Fruit fly (Drosophila melanogaster) whole organism, pupa: ENCODE measurements around the gene CG7272.
A peak's percentile ranks its signal among the peaks of the same experiment; 100 is the strongest.

ENCODE experiments used
- CG10348 ChIP-seq: fragments of 200-800 bp; sonication (Bioruptor generic); IDR thresholded peaks from 2 replicates; pipeline ENCODE4 v1.3.6; 2022; ENCODE audit warnings: missing biosample characterization, missing genetic modification characterization
- CG12605 ChIP-seq: fragments of 200-800 bp; sonication (Bioruptor generic); IDR thresholded peaks from 2 replicates; pipeline ENCODE4 v1.3.6; 2022; ENCODE audit warnings: missing biosample characterization, missing genetic modification characterization
- CG13204 ChIP-seq: fragments of 200-800 bp; sonication (Bioruptor generic); optimal IDR thresholded peaks from 2 replicates; lab custom pipeline; 2018; ENCODE audit warnings: missing biosample characterization, mild to moderate bottlenecking, missing genetic modification characterization, moderate library complexity
- CG14655 ChIP-seq: fragments of 200-800 bp; sonication (Bioruptor generic); optimal IDR thresholded peaks from 3 replicates; lab custom pipeline; 2017; ENCODE audit warnings: mild to moderate bottlenecking, missing biosample characterization, missing genetic modification reagents, missing genetic modification characterization
- CG15710 ChIP-seq: fragments of 200-800 bp; sonication (Bioruptor generic); optimal IDR thresholded peaks from 2 replicates; lab custom pipeline; 2018; ENCODE audit warnings: missing biosample characterization, mild to moderate bottlenecking, missing genetic modification characterization, moderate library complexity
- CG17806 ChIP-seq: fragments of 200-800 bp; sonication (Bioruptor generic); optimal IDR thresholded peaks from 2 replicates; lab custom pipeline; 2018; ENCODE audit warnings: missing biosample characterization, mild to moderate bottlenecking, missing genetic modification characterization, moderate library complexity
- CG32121 ChIP-seq: fragments of 200-800 bp; sonication (Bioruptor generic); IDR thresholded peaks from 2 replicates; pipeline ENCODE4 v1.3.6; 2022; ENCODE audit warnings: missing biosample characterization, missing genetic modification characterization
- CG34367 ChIP-seq: fragments of 200-800 bp; sonication (Bioruptor generic); optimal IDR thresholded peaks from 2 replicates; lab custom pipeline; 2018; ENCODE audit warnings: missing biosample characterization, mild to moderate bottlenecking, missing genetic modification characterization
- CG4496 ChIP-seq: fragments of 200-800 bp; sonication (Bioruptor generic); IDR thresholded peaks from 3 replicates; pipeline ENCODE4 v1.3.6; 2022; ENCODE audit warnings: missing biosample characterization, missing genetic modification characterization
- CG8159 ChIP-seq: fragments of 200-800 bp; sonication (Bioruptor generic); optimal IDR thresholded peaks from 3 replicates; lab custom pipeline; 2018; ENCODE audit warnings: missing biosample characterization, mild to moderate bottlenecking, missing genetic modification characterization, moderate library complexity
- CG8301 ChIP-seq: fragments of 200-800 bp; sonication (Bioruptor generic); optimal IDR thresholded peaks from 2 replicates; lab custom pipeline; 2018; ENCODE audit warnings: missing biosample characterization, mild to moderate bottlenecking, missing genetic modification characterization
- CG9948 ChIP-seq: fragments of 200-800 bp; sonication (Bioruptor generic); optimal IDR thresholded peaks from 2 replicates; lab custom pipeline; 2018; ENCODE audit warnings: missing biosample characterization, mild to moderate bottlenecking, missing genetic modification characterization, moderate library complexity
- D1 ChIP-seq: fragments of 200-800 bp; sonication (Bioruptor generic); optimal IDR thresholded peaks from 2 replicates; lab custom pipeline; 2018; ENCODE audit warnings: missing biosample characterization, mild to moderate bottlenecking, missing genetic modification characterization, moderate library complexity
- EcR ChIP-seq: fragments of 200-800 bp; sonication (Bioruptor generic); optimal IDR thresholded peaks from 3 replicates; lab custom pipeline; 2019; ENCODE audit warnings: missing biosample characterization, missing genetic modification characterization, mild to moderate bottlenecking, moderate library complexity, missing genetic modification reagents
- Ets98B ChIP-seq: fragments of 200-800 bp; sonication (Bioruptor generic); IDR thresholded peaks from 2 replicates; pipeline ENCODE4 v1.3.6; 2022; ENCODE audit warnings: missing biosample characterization, missing genetic modification characterization
- Pif1A ChIP-seq: fragments of 200-800 bp; sonication (Bioruptor generic); optimal IDR thresholded peaks from 3 replicates; lab custom pipeline; 2016; ENCODE audit warnings: missing biosample characterization, missing genetic modification characterization
- Pif1B ChIP-seq: fragments of 200-800 bp; sonication (Bioruptor generic); optimal IDR thresholded peaks from 3 replicates; lab custom pipeline; 2016; ENCODE audit warnings: missing biosample characterization, missing genetic modification characterization
- Snoo ChIP-seq: fragments of 200-800 bp; sonication (Bioruptor generic); optimal IDR thresholded peaks from 3 replicates; lab custom pipeline; 2017; ENCODE audit warnings: missing biosample characterization, mild to moderate bottlenecking, missing genetic modification characterization, inconsistent platforms
- fd96Ca ChIP-seq: fragments of 200-800 bp; sonication (Bioruptor generic); IDR thresholded peaks from 3 replicates; pipeline ENCODE4 v1.3.6; 2022; ENCODE audit warnings: missing biosample characterization, missing genetic modification characterization
- gl ChIP-seq: fragments of 200-800 bp; sonication (Bioruptor generic); optimal IDR thresholded peaks from 2 replicates; lab custom pipeline; 2018; ENCODE audit warnings: missing biosample characterization, mild to moderate bottlenecking, missing genetic modification characterization
- rn ChIP-seq: fragments of 200-800 bp; sonication (Bioruptor generic); IDR thresholded peaks from 2 replicates; pipeline ENCODE4 v1.3.6; 2022; ENCODE audit warnings: missing biosample characterization, missing genetic modification characterization

CG7272 gene

DNA sequence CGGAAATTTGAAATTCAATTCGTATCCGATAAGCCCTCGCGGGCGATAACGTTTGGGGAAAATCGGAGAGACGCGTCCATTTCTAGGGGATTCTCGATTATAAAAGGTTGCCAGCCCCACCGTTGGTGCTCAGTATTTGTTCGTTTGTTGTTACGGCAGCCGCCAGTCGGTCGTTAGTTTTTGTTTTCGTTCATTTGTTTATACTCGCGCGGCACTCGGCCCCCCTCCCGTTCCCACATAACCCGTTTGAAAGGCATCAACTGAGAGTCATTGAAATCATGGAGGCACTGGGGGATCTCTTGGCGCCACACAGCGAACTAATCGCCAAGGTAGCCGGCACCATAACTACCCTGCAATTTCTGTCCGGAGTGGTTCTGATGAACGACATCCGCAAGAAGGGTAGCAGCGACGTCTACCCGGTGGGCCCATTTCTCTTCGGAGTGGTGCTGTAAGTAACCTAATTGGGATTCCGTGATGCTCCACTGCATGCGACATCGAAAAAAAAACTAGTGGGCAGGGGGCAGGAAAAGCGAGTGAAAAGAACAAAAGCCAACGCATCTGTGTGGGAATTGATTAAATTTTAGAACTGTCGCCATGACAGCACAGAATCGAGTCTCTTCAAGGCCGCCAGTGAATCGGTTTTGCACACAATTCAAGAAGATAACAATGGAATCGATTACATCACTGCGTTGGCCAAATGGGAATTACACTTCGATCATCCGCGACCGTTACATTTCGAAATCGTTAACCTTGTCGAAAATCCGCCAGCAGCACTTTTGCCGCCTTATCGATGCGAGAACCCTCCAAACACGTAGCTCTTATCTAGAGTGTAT is at the start of gene CG7272:
CG7272 (plus strand) TSS at position 126 of the 833 bp plus-strand sequence.
- TF ChIP-seq CG8301 (peak; percentile 42), CG13204 (GFP tag; lab: Kevin White, UChicago) (no peak), Pif1A (GFP tag; lab: Kevin White, UChicago) (no peak), Snoo (no peak), rn (no peak), gl (tag; lab: Kevin White, UChicago) (no peak), CG12605 (GFP tag; lab: Robert Waterston, UW) (0 out of 2 replicates have a peak, but pooled peaks have one; percentile 25), CG15710 (peak; percentile 3), CG32121 (GFP tag; lab: Robert Waterston, UW) (peak; percentile 49; the same call in 1 of the 2 replicates), CG9948 (tag; lab: Kevin White, UChicago) (no peak), CG8159 (tag; lab: Kevin White, UChicago) (no peak), CG34367 (tag; lab: Kevin White, UChicago) (no peak), EcR (peak; percentile 44), CG4496 (GFP tag; lab: Robert Waterston, UW) (peak; percentile 57; the same call in 2 of the 3 replicates), CG17806 (no peak), fd96Ca (peak; percentile 60; the same call in 1 of the 3 replicates), Ets98B (peak; percentile 58; the same call in 1 of the 2 replicates), CG14655 (GFP tag; lab: Kevin White, UChicago) (no peak), CG10348 (GFP tag; lab: Robert Waterston, UW) (no peak), D1 (peak; percentile 0), Pif1B (no peak)

DNA sequence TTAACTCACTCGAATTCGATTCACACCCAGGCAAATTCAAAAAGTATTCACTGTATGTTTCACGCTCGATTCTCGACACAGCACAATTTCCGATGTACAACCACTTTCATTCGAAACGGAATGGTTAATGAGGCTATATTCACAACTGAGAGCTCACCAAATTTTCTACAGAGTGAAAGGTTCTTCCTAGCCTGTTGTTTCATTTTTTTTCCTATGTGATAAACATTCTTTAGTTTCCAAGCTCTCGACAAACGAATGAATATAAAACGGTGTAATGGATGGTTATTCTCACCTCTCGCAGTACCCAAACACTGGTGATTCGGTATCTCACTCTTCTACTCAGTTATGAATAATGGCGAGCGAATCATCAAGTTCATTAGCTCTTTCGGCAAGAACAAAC is 26.7 kb upstream of the CG7272 start, which contains the start of gene cocoon:
cocoon (minus strand) TSS at position 101 of the 400 bp plus-strand sequence.
- TF ChIP-seq CG32121 (GFP tag; lab: Robert Waterston, UW) (no peak), D1 (no peak), Ets98B (no peak), CG14655 (GFP tag; lab: Kevin White, UChicago) (no peak), CG8159 (tag; lab: Kevin White, UChicago) (no peak), CG10348 (GFP tag; lab: Robert Waterston, UW) (no peak), CG4496 (GFP tag; lab: Robert Waterston, UW) (no peak)

DNA sequence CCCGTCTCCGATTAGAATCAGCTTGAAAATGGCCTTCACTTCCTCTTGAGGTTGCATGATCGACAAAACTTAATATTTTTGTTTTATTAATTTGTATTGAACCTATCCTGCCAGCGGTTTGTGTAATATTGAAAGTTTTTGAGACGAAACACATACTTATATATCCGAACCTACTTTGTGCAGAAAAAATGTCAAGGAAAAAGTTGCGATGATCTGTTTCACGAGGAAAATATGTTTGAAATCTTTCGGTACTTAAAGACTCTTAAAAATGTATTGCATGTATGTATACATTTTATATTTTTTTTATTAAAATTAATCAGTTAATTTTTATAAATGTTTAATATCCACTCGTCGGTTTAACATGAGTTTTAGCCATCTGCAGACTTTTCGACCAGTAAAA is 15.4 kb upstream of the CG7272 start, which contains the start of gene Ran-like:
Ran-like (minus strand) TSS at position 101 of the 400 bp plus-strand sequence.
- TF ChIP-seq CG4496 (GFP tag; lab: Robert Waterston, UW) (no peak), Snoo (no peak)

- TF ChIP-seq Pif1B (no peak), gl (tag; lab: Kevin White, UChicago) (no peak), EcR (no peak), CG17806 (no peak), CG9948 (tag; lab: Kevin White, UChicago) (no peak), CG8159 (tag; lab: Kevin White, UChicago) (no peak), CG4496 (GFP tag; lab: Robert Waterston, UW) (no peak), D1 (no peak), CG13204 (GFP tag; lab: Kevin White, UChicago) (no peak), CG14655 (GFP tag; lab: Kevin White, UChicago) (no peak), Pif1A (GFP tag; lab: Kevin White, UChicago) (no peak), CG15710 (no peak), CG10348 (GFP tag; lab: Robert Waterston, UW) (no peak), CG8301 (no peak), CG12605 (GFP tag; lab: Robert Waterston, UW) (no peak), Ets98B (no peak), rn (no peak), Snoo (no peak), fd96Ca (no peak), CG32121 (GFP tag; lab: Robert Waterston, UW) (no peak)
These were observed 6.7 kb upstream of the CG7272 start for dm6 chr3L:15493886-15494598.

- TF ChIP-seq rn, result no peak
- TF ChIP-seq EcR, result no peak
- TF ChIP-seq, all 21 proteins: peak for 0
These were observed 6.0 kb upstream of the CG7272 start for dm6 chr3L:15494599-15495271.

DNA sequence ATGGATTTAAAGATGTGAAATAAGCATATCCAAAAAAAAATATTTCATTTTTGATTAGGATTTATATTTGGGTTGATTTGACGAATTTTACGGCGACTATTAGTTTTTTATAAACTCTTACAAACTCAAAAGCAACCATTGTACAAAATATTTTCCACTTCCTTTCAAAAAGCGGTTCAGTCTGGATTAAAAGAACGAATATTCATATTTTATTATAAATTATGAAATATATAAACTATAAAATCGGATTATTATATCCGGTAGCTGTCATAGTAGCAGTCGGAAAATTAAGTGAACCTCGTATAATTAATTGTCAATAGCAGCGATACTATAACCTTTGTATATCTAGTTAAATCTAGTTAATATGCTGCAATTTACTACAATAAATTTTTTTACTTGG is 5.3 kb upstream of the CG7272 start, which contains the start of gene CG12355:
CG12355 (minus strand) TSS at position 101 of the 400 bp plus-strand sequence.
- TF ChIP-seq Pif1B (no peak), Pif1A (GFP tag; lab: Kevin White, UChicago) (no peak), D1 (no peak), CG13204 (GFP tag; lab: Kevin White, UChicago) (no peak), EcR (no peak), CG8301 (no peak), CG17806 (no peak), CG4496 (GFP tag; lab: Robert Waterston, UW) (no peak), Snoo (no peak), CG14655 (GFP tag; lab: Kevin White, UChicago) (no peak), CG10348 (GFP tag; lab: Robert Waterston, UW) (no peak), gl (tag; lab: Kevin White, UChicago) (no peak)
